Fruit fly (Drosophila melanogaster) whole organism, pupa: ENCODE results near the gene RpLP0.

Experiments
- CG17806 ChIP-seq: fragments of 200-800 bp; sonication (Bioruptor generic); optimal IDR thresholded peaks from 2 replicates; lab custom pipeline; 2018; ENCODE audit warnings: missing biosample characterization, mild to moderate bottlenecking, missing genetic modification characterization, moderate library complexity
- CG4496 ChIP-seq: fragments of 200-800 bp; sonication (Bioruptor generic); IDR thresholded peaks from 3 replicates; pipeline ENCODE4 v1.3.6; 2022; ENCODE audit warnings: missing biosample characterization, missing genetic modification characterization
- Ets98B ChIP-seq: fragments of 200-800 bp; sonication (Bioruptor generic); IDR thresholded peaks from 2 replicates; pipeline ENCODE4 v1.3.6; 2022; ENCODE audit warnings: missing biosample characterization, missing genetic modification characterization
- rn ChIP-seq: fragments of 200-800 bp; sonication (Bioruptor generic); IDR thresholded peaks from 2 replicates; pipeline ENCODE4 v1.3.6; 2022; ENCODE audit warnings: missing biosample characterization, missing genetic modification characterization

dm6 chr3L:22053343-22053742, 22.3 kb upstream of the RpLP0 start:
- TF ChIP-seq Ets98B (GFP tag; lab: Robert Waterston, UW) (no peak), CG17806 (tag; lab: Kevin White, UChicago) (no peak), rn (GFP tag; lab: Robert Waterston, UW) (no peak), CG4496 (no peak)
